Worm (Caenorhabditis elegans) whole organism, L4 larva: ENCODE data around the gene unc-50.

Source experiments
- D1046.2 ChIP-seq: fragments of 200-800 bp; sonication (Bioruptor generic); IDR thresholded peaks from 2 replicates; pipeline ENCODE4 v1.3.6; 2022; ENCODE audit warnings: missing genetic modification characterization, missing compliant biosample characterization
- F49E8.2 ChIP-seq: sonication (generic microtip); optimal IDR thresholded peaks from 2 replicates; lab custom pipeline; 2016; ENCODE audit warnings: missing compliant biosample characterization, mild to moderate bottlenecking, missing genetic modification characterization, borderline replicate concordance
- ZK546.5 ChIP-seq, 2 experiments: sonication (generic microtip); optimal IDR thresholded peaks; 2 replicates each; lab custom pipeline; 2017; ENCODE audit warnings: missing biosample characterization in 2 of 2, missing genetic modification characterization in 2 of 2
- ceh-28 ChIP-seq: fragments of 150-350 bp; optimal IDR thresholded peaks from 2 replicates; lab custom pipeline; 2014; ENCODE audit warnings: missing biosample characterization, missing genetic modification reagents, missing genetic modification characterization
- hif-1 ChIP-seq, 2 experiments: sonication (generic microtip); optimal IDR thresholded peaks; 2 replicates each; lab custom pipeline; 2016 to 2017; ENCODE audit warnings: missing compliant biosample characterization in 2 of 2, missing genetic modification characterization in 2 of 2, missing genetic modification reagents in 2 of 2, missing genotype in 2 of 2, mild to moderate bottlenecking in 1 of 2
- lin-15B ChIP-seq: fragments of 150-350 bp; sonication (generic microtip); optimal IDR thresholded peaks from 3 replicates; lab custom pipeline; 2014; ENCODE audit warnings: missing biosample characterization, missing genetic modification characterization
- mep-1 ChIP-seq: fragments of 150-350 bp; sonication (generic microtip); optimal IDR thresholded peaks from 3 replicates; lab custom pipeline; 2014; ENCODE audit warnings: missing biosample characterization, missing genetic modification characterization
- nhr-28 ChIP-seq: fragments of 150-350 bp; optimal IDR thresholded peaks from 2 replicates; lab custom pipeline; 2014; ENCODE audit warnings: missing biosample characterization, missing genetic modification characterization
- nhr-77 ChIP-seq: fragments of 150-350 bp; optimal IDR thresholded peaks from 2 replicates; lab custom pipeline; 2014; ENCODE audit warnings: missing biosample characterization, missing genetic modification characterization
- tag-97 ChIP-seq: fragments of 200-800 bp; sonication (Bioruptor generic); IDR thresholded peaks from 2 replicates; pipeline ENCODE4 v1.3.6; 2022; ENCODE audit warnings: missing genetic modification characterization, missing compliant biosample characterization
- tra-1 ChIP-seq: fragments of 200-800 bp; sonication (Bioruptor generic); IDR thresholded peaks from 2 replicates; pipeline ENCODE4 v1.3.6; 2022; ENCODE audit warnings: missing genetic modification reagents, missing genetic modification characterization, missing compliant biosample characterization
- zag-1 ChIP-seq: fragments of 150-350 bp; optimal IDR thresholded peaks from 2 replicates; lab custom pipeline; 2014; ENCODE audit warnings: missing biosample characterization, missing genetic modification characterization

DNA sequence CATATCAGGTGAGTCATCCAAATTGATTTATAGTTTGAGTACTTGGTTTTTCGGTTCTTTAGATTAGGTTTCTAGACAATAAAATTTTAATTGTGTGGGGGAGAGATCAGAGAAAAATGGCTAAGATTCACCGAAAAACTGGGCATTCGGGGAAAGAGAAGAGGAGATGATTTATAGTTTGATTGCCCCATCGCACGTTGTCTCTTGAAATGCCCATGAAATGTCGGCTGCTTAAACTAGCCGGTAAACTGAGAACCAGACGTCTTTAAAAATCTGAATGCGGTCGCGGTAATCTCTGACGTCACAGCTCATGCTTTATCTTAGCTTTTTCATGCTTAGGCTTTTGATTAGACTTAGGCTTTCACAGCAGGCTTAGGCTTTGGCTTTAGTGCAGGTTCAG, 21.1 kb downstream of the unc-50 start:
- TF ChIP-seq ZK546.5 (tag; optimal IDR thresholded peaks at IDR 0.05; lab: Kevin White, UChicago) (no peak), zag-1 (tag; lab: Kevin White, UChicago) (no peak), tra-1 (GFP tag; lab: Robert Waterston, UW) (no peak), nhr-28 (tag; lab: Kevin White, UChicago) (no peak), lin-15B (no peak), D1046.2 (GFP tag; lab: Robert Waterston, UW) (no peak), ceh-28 (tag; lab: Kevin White, UChicago) (no peak), mep-1 (tag; lab: Kevin White, UChicago) (no peak), hif-1 (tag; optimal IDR thresholded peaks at IDR 0.05; lab: Kevin White, UChicago) (no peak), tag-97 (no peak), nhr-77 (tag; lab: Kevin White, UChicago) (no peak), F49E8.2 (tag; lab: Kevin White, UChicago) (no peak)
